Worm (Caenorhabditis elegans): Measurements from ENCODE around the gene ltah-1.2.

DNA sequence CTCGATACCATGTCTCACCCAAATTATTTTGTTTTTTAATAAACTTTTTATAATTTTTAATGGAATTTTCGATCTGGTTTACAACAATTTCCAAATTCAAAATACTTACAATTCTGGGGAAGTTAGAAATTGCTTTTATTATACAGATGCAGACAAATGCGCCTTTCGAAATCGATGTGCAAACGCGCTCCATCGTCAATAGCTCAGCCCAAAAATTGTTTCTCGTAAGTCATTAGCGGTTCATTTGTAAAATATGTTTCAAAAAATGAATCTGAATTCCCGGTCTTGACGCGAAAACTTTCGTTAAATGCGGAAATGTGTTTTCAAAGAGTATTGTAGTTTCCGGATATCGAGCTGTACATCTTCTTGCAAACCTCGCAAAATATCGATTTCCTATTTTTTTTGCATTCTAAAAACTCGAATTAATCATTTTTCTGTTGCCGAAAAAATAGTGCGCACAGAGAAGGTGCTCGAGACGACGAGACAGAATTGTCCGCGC lies 33.3 kb downstream of the ltah-1.2 start, which contains the start of gene Y37E11B.1:
- no peak for TF ChIP-seq pha-2 (tag; optimal IDR thresholded peaks at IDR 0.05)
- TF ChIP-seq hlh-15 (tag; optimal IDR thresholded peaks at IDR 0.05) = no peak
- no peak for TF ChIP-seq nhr-11 (tag; optimal IDR thresholded peaks at IDR 0.05)
- TF ChIP-seq pha-4 (tag; optimal IDR thresholded peaks at IDR 0.05) = no peak
- no peak for TF ChIP-seq sox-4 (tag; optimal IDR thresholded peaks at IDR 0.05)
